Fruit fly (Drosophila melanogaster): ENCODE data around the gene Sbat.

Gene Sbat

dm6 chr2L:2885503-2886225, 7.5 kb downstream of the Sbat start, which contains the start of the genes NTPase and lilli (continued):
- no peak for TF ChIP-seq CG9215 (GFP tag; IDR thresholded peaks at IDR 0.05)
- TF ChIP-seq Dp (GFP tag; optimal IDR thresholded peaks at IDR 0.05): peak; percentile 11
- peak; percentile 95 for TF ChIP-seq lilli (GFP tag; optimal IDR thresholded peaks at IDR 0.05)
- TF ChIP-seq twi (tag; optimal IDR thresholded peaks at IDR 0.05): no peak
- peak; percentile 9 for TF ChIP-seq CG13894 (tag; optimal IDR thresholded peaks at IDR 0.05)
- peak; percentile 41 for TF ChIP-seq disco-r (GFP tag; optimal IDR thresholded peaks at IDR 0.05)
- TF ChIP-seq CG8359 (GFP tag; optimal IDR thresholded peaks at IDR 0.05; ENCODE audit: borderline replicate concordance): no peak
- peak; percentile 61 for TF ChIP-seq CG3163 (GFP tag; optimal IDR thresholded peaks at IDR 0.05)
- TF ChIP-seq slbo (GFP tag; IDR thresholded peaks at IDR 0.05): peak; percentile 65
- no peak for TF ChIP-seq fd64A (GFP tag; optimal IDR thresholded peaks at IDR 0.05)
- TF ChIP-seq CG8281 (tag; optimal IDR thresholded peaks at IDR 0.05): no peak
- TF ChIP-seq crc (GFP tag; optimal IDR thresholded peaks at IDR 0.05): peak; percentile 62
- TF ChIP-seq CG33557 (GFP tag; optimal IDR thresholded peaks at IDR 0.05): no peak
- TF ChIP-seq gcm (GFP tag; optimal IDR thresholded peaks at IDR 0.05): no peak
- TF ChIP-seq Dbx (GFP tag; IDR thresholded peaks at IDR 0.05): peak; percentile 76
- TF ChIP-seq gt (GFP tag; IDR thresholded peaks at IDR 0.05): no peak
- peak; percentile 29 for TF ChIP-seq pho (GFP tag; optimal IDR thresholded peaks at IDR 0.05)
- no peak; the same call in none of the 2 replicates for TF ChIP-seq E2f2 (GFP tag; IDR thresholded peaks at IDR 0.05)
- peak; percentile 75 for TF ChIP-seq Dad (GFP tag; optimal IDR thresholded peaks at IDR 0.05)
- TF ChIP-seq sc (optimal IDR thresholded peaks at IDR 0.05): no peak
- TF ChIP-seq sc (GFP tag; optimal IDR thresholded peaks at IDR 0.05): no peak
- peak; percentile 21; the same call in 1 of the 2 replicates for TF ChIP-seq CG31441 (GFP tag; IDR thresholded peaks at IDR 0.05)
- TF ChIP-seq pfk (GFP tag; optimal IDR thresholded peaks at IDR 0.05): no peak
- TF ChIP-seq Hr51 (GFP tag; optimal IDR thresholded peaks at IDR 0.05): peak; percentile 31 to 43
- 0 out of 2 replicates have a peak, but pooled peaks have one; percentile 49 for TF ChIP-seq wdn (GFP tag; IDR thresholded peaks at IDR 0.05)
- peak; percentile 92 for TF ChIP-seq HLH4C (GFP tag; IDR thresholded peaks at IDR 0.05; ENCODE audit: partially characterized antibody)
- no peak for TF ChIP-seq dati (GFP tag; IDR thresholded peaks at IDR 0.05)
- peak; percentile 48 for TF ChIP-seq Atf-2 (GFP tag; optimal IDR thresholded peaks at IDR 0.05)
- TF ChIP-seq hth (optimal IDR thresholded peaks at IDR 0.05): no peak
- no peak for TF ChIP-seq emc (GFP tag; optimal IDR thresholded peaks at IDR 0.05)
- TF ChIP-seq CG7786 (GFP tag; optimal IDR thresholded peaks at IDR 0.05): peak; percentile 74
- TF ChIP-seq CG18262 (tag; optimal IDR thresholded peaks at IDR 0.05): peak; percentile 47
- TF ChIP-seq ind (GFP tag; optimal IDR thresholded peaks at IDR 0.05): peak; percentile 79
- TF ChIP-seq grn (GFP tag; optimal IDR thresholded peaks at IDR 0.05): peak; percentile 92
- no peak for TF ChIP-seq slou (GFP tag; optimal IDR thresholded peaks at IDR 0.05)
- peak; percentile 92 for TF ChIP-seq knrl (GFP tag; IDR thresholded peaks at IDR 0.05; ENCODE audit: partially characterized antibody)
- TF ChIP-seq CG6765 (GFP tag; optimal IDR thresholded peaks at IDR 0.05): no peak
- no peak for TF ChIP-seq CG18619 (GFP tag; optimal IDR thresholded peaks at IDR 0.05)
- peak; percentile 30; the same call in 2 of the 3 replicates for TF ChIP-seq row (GFP tag; IDR thresholded peaks at IDR 0.05)
- no peak for TF ChIP-seq Fer3 (tag; optimal IDR thresholded peaks at IDR 0.05)
- 0 out of 2 replicates have a peak, but pooled peaks have one; percentile 12 for TF ChIP-seq crol (GFP tag; IDR thresholded peaks at IDR 0.05)
- peak; percentile 90 for TF ChIP-seq vnd (GFP tag; IDR thresholded peaks at IDR 0.05; ENCODE audit: partially characterized antibody)
- TF ChIP-seq CG12104 (GFP tag; optimal IDR thresholded peaks at IDR 0.05): peak; percentile 20
- TF ChIP-seq bcd (GFP tag; optimal IDR thresholded peaks at IDR 0.05): peak; percentile 56
- no peak for TF ChIP-seq esg (GFP tag; conservative IDR thresholded peaks at IDR 0.05)
- TF ChIP-seq Spps (tag; optimal IDR thresholded peaks at IDR 0.05): peak; percentile 1
- peak; percentile 19 for TF ChIP-seq Jarid2 (GFP tag; optimal IDR thresholded peaks at IDR 0.05)
- TF ChIP-seq CG15696 (tag; optimal IDR thresholded peaks at IDR 0.05): no peak
- TF ChIP-seq fd96Cb (tag; optimal IDR thresholded peaks at IDR 0.05): no peak
- TF ChIP-seq CG10462 (GFP tag; optimal IDR thresholded peaks at IDR 0.05): peak; percentile 22
